Worm (Caenorhabditis elegans) whole organism, late embryonic: ENCODE measurements around the gene ZC190.7.
"Not testable (repeated sequence)": the region's sequence is repeated elsewhere in the genome, so short reads cannot be mapped to it uniquely, and the experiment has no call there.

Source experiments
- C38D4.7 ChIP-seq: fragments of 200-800 bp; sonication (Bioruptor generic); optimal IDR thresholded peaks from 2 replicates; lab custom pipeline; 2018; ENCODE audit warnings: mild to moderate bottlenecking, missing genetic modification characterization, moderate library complexity, missing compliant biosample characterization
- T23F11.4 ChIP-seq: fragments of 200-800 bp; sonication (Bioruptor generic); optimal IDR thresholded peaks from 2 replicates; lab custom pipeline; 2018; ENCODE audit warnings: mild to moderate bottlenecking, missing genetic modification characterization, missing compliant biosample characterization
- Y22D7AL.16 ChIP-seq: sonication (generic microtip); optimal IDR thresholded peaks from 2 replicates; lab custom pipeline; 2016; ENCODE audit warnings: missing genetic modification characterization, missing compliant biosample characterization
- ceh-14 ChIP-seq: sonication (generic microtip); optimal IDR thresholded peaks from 2 replicates; lab custom pipeline; 2016; ENCODE audit warnings: missing genotype, missing genetic modification characterization, missing compliant biosample characterization
- ceh-22 ChIP-seq: sonication (generic microtip); optimal IDR thresholded peaks from 2 replicates; lab custom pipeline; 2017; ENCODE audit warnings: missing biosample characterization, missing genetic modification characterization
- ceh-24 ChIP-seq: sonication (generic microtip); optimal IDR thresholded peaks from 2 replicates; lab custom pipeline; 2016; ENCODE audit warnings: mild to moderate bottlenecking, missing genetic modification characterization, missing compliant biosample characterization
- ceh-9 ChIP-seq: sonication (generic microtip); optimal IDR thresholded peaks from 2 replicates; lab custom pipeline; 2016; ENCODE audit warnings: mild to moderate bottlenecking, missing genetic modification characterization, inconsistent platforms, missing compliant biosample characterization
- dve-1 ChIP-seq: sonication (generic microtip); optimal IDR thresholded peaks from 2 replicates; lab custom pipeline; 2017; ENCODE audit warnings: antibody characterized with exemption, mild to moderate bottlenecking, missing genetic modification characterization, missing compliant biosample characterization
- eyg-1 ChIP-seq: sonication (generic microtip); optimal IDR thresholded peaks from 2 replicates; lab custom pipeline; 2016; ENCODE audit warnings: missing genotype, missing genetic modification characterization, missing compliant biosample characterization
- fax-1 ChIP-seq: sonication (generic microtip); optimal IDR thresholded peaks from 2 replicates; lab custom pipeline; 2016; ENCODE audit warnings: missing genotype, missing genetic modification characterization, missing compliant biosample characterization
- fkh-6 ChIP-seq: sonication (generic microtip); optimal IDR thresholded peaks from 2 replicates; lab custom pipeline; 2016; ENCODE audit warnings: missing genetic modification characterization, missing compliant biosample characterization
- hlh-13 ChIP-seq: fragments of 200-800 bp; sonication (Bioruptor generic); optimal IDR thresholded peaks from 2 replicates; lab custom pipeline; 2018; ENCODE audit warnings: mild to moderate bottlenecking, missing genetic modification characterization, missing compliant biosample characterization
- hlh-15 ChIP-seq: sonication (generic microtip); optimal IDR thresholded peaks from 2 replicates; lab custom pipeline; 2016; ENCODE audit warnings: missing genetic modification characterization, missing compliant biosample characterization
- hlh-30 ChIP-seq: sonication (generic microtip); optimal IDR thresholded peaks from 2 replicates; lab custom pipeline; 2017; ENCODE audit warnings: antibody characterized with exemption, missing genetic modification characterization, missing compliant biosample characterization; ENCODE audit not compliant: insufficient read depth
- hlh-8 ChIP-seq: sonication (generic microtip); optimal IDR thresholded peaks from 2 replicates; lab custom pipeline; 2016; ENCODE audit warnings: missing genotype, missing genetic modification characterization, missing compliant biosample characterization
- madf-2 ChIP-seq: sonication (generic microtip); optimal IDR thresholded peaks from 2 replicates; lab custom pipeline; 2017; ENCODE audit warnings: missing genetic modification characterization, missing compliant biosample characterization
- nfya-1 ChIP-seq: sonication (generic microtip); optimal IDR thresholded peaks from 2 replicates; lab custom pipeline; 2017; ENCODE audit warnings: missing genetic modification characterization, mild to moderate bottlenecking, missing compliant biosample characterization, antibody characterized with exemption, moderate library complexity
- nhr-11 ChIP-seq: fragments of 150-350 bp; optimal IDR thresholded peaks from 2 replicates; lab custom pipeline; 2014; ENCODE audit warnings: missing biosample characterization, missing genetic modification characterization
- odd-2 ChIP-seq: sonication (generic microtip); optimal IDR thresholded peaks from 2 replicates; lab custom pipeline; 2017; ENCODE audit warnings: antibody characterized with exemption, mild to moderate bottlenecking, missing genetic modification characterization, missing compliant biosample characterization
- pag-3 ChIP-seq: sonication (generic microtip); optimal IDR thresholded peaks from 2 replicates; lab custom pipeline; 2016; ENCODE audit warnings: missing compliant biosample characterization, missing genetic modification characterization, borderline replicate concordance
- pqm-1 ChIP-seq: sonication (generic microtip); optimal IDR thresholded peaks from 2 replicates; lab custom pipeline; 2016; ENCODE audit warnings: missing genetic modification characterization, missing compliant biosample characterization
- pros-1 ChIP-seq: fragments of 150-350 bp; optimal IDR thresholded peaks from 2 replicates; lab custom pipeline; 2014; ENCODE audit warnings: missing biosample characterization, missing genetic modification reagents, missing genetic modification characterization
- ref-2 ChIP-seq: sonication (generic microtip); optimal IDR thresholded peaks from 2 replicates; lab custom pipeline; 2016; ENCODE audit warnings: missing genetic modification characterization, missing compliant biosample characterization
- sdc-2 ChIP-seq: sonication (generic microtip); optimal IDR thresholded peaks from 2 replicates; lab custom pipeline; 2016; ENCODE audit warnings: missing genotype, missing genetic modification characterization, missing compliant biosample characterization
- syd-9 ChIP-seq: sonication (generic microtip); optimal IDR thresholded peaks from 2 replicates; lab custom pipeline; 2016; ENCODE audit warnings: mild to moderate bottlenecking, missing genetic modification characterization, moderate library complexity, missing compliant biosample characterization
- unc-3 ChIP-seq, 2 experiments: fragments of 200-800 bp in 1 of 2; sonication (Bioruptor generic) in 1 of 2; sonication (generic microtip) in 1 of 2; conservative IDR thresholded peaks in 1 of 2; optimal IDR thresholded peaks in 1 of 2; 2 replicates each; pipeline versions ENCODE4 v1.3.6 to Lab custom; 2016 to 2022; ENCODE audit warnings: missing compliant biosample characterization in 2 of 2, missing genetic modification characterization in 2 of 2, missing genetic modification reagents in 1 of 2
- unc-42 ChIP-seq: sonication (generic microtip); optimal IDR thresholded peaks from 2 replicates; lab custom pipeline; 2016; ENCODE audit warnings: missing genotype, missing genetic modification characterization, missing compliant biosample characterization
- unc-55 ChIP-seq: sonication (generic microtip); optimal IDR thresholded peaks from 2 replicates; lab custom pipeline; 2017; ENCODE audit warnings: missing biosample characterization, missing genetic modification reagents, missing genetic modification characterization
- unc-86 ChIP-seq: sonication (generic microtip); optimal IDR thresholded peaks from 2 replicates; lab custom pipeline; 2016; ENCODE audit warnings: missing genetic modification characterization, missing compliant biosample characterization

The ZC190.7 gene

ce11 chrV:8729100-8729499 is 42.4 kb upstream of the ZC190.7 start, which contains the start of gene ZC196.5:
TSS of gene ZC196.5 (plus strand) at chrV:8729400.
- TF ChIP-seq ceh-14 (tag; lab: Kevin White, UChicago) (no peak), fax-1 (tag; lab: Kevin White, UChicago) (no peak), nhr-11 (no peak), unc-55 (GFP tag; lab: Kevin White, UChicago) (no peak), hlh-15 (tag; lab: Kevin White, UChicago) (no peak), T23F11.4 (GFP tag; lab: Kevin White, UChicago) (no peak), odd-2 (tag; lab: Kevin White, UChicago) (no peak), ceh-22 (tag; lab: Kevin White, UChicago) (no peak), fkh-6 (no peak), unc-86 (tag; lab: Kevin White, UChicago) (no peak), ref-2 (tag; lab: Kevin White, UChicago) (no peak), unc-3 (GFP tag; conservative IDR thresholded peaks at IDR 0.05; lab: Robert Waterston, UW) (no peak), unc-3 (tag; optimal IDR thresholded peaks at IDR 0.05; lab: Kevin White, UChicago) (no peak), madf-2 (no peak), syd-9 (tag; lab: Kevin White, UChicago) (no peak), pag-3 (tag; lab: Kevin White, UChicago) (no peak)

ce11 chrV:8727077-8727476 is 40.4 kb upstream of the ZC190.7 start, which contains the start of gene ZC196.9:
TSS of gene ZC196.9 (minus strand) at chrV:8727177.
- TF ChIP-seq hlh-8 (tag; lab: Kevin White, UChicago) (no peak), odd-2 (tag; lab: Kevin White, UChicago) (no peak), unc-3 (GFP tag; conservative IDR thresholded peaks at IDR 0.05; lab: Robert Waterston, UW) (no peak), unc-3 (tag; optimal IDR thresholded peaks at IDR 0.05; lab: Kevin White, UChicago) (no peak), hlh-13 (GFP tag; lab: Kevin White, UChicago) (no peak), nfya-1 (no peak), eyg-1 (tag; lab: Kevin White, UChicago) (no peak), ceh-24 (tag; lab: Kevin White, UChicago) (no peak), T23F11.4 (GFP tag; lab: Kevin White, UChicago) (no peak), madf-2 (no peak)

- not testable (repeated sequence) for TF ChIP-seq C38D4.7 (GFP tag; lab: Kevin White, UChicago); unc-86 (tag; lab: Kevin White, UChicago); fax-1 (tag; lab: Kevin White, UChicago)
These were observed 39.6 kb upstream of the ZC190.7 start, which contains the start of gene droe-8 for ce11 chrV:8726228-8726627. TSS of gene droe-8 (plus strand) at chrV:8726528.

ce11 chrV:8722160-8722559 is 35.5 kb upstream of the ZC190.7 start, which contains the start of gene ZC196.8:
TSS of gene ZC196.8 (minus strand) at chrV:8722260.
- not testable (repeated sequence) for TF ChIP-seq sdc-2; Y22D7AL.16 (tag; lab: Kevin White, UChicago); ceh-14 (tag; lab: Kevin White, UChicago)

- no peak for TF ChIP-seq sdc-2
- TF ChIP-seq ceh-22 (tag; lab: Kevin White, UChicago): no peak
- no peak for TF ChIP-seq hlh-30 (tag; lab: Kevin White, UChicago)
- no peak for TF ChIP-seq dve-1 (tag; lab: Kevin White, UChicago)
- TF ChIP-seq, all 69 proteins: peak for 0
These were observed 31.7 kb upstream of the ZC190.7 start for ce11 chrV:8718399-8718798.

- peak; percentile 91 for TF ChIP-seq unc-42 (tag; lab: Kevin White, UChicago)
- TF ChIP-seq C38D4.7 (GFP tag; lab: Kevin White, UChicago): no peak
These were observed 29.5 kb upstream of the ZC190.7 start, which contains the start of gene glr-5 for ce11 chrV:8716175-8716574. TSS of gene glr-5 (plus strand) at chrV:8716495.

ce11 chrV:8711910-8712309 is 25.2 kb upstream of the ZC190.7 start, which contains the start of gene ZC178.2:
TSS of gene ZC178.2 (minus strand) at chrV:8712010.
- TF ChIP-seq ceh-9 (tag; lab: Kevin White, UChicago): no peak
- no peak for TF ChIP-seq pros-1 (tag; lab: Kevin White, UChicago)
- TF ChIP-seq dve-1 (tag; lab: Kevin White, UChicago): no peak
- TF ChIP-seq pqm-1 (tag; lab: Kevin White, UChicago): no peak
- TF ChIP-seq madf-2: no peak
- no peak for TF ChIP-seq ceh-14 (tag; lab: Kevin White, UChicago)
